In the genomic region with DNA sequence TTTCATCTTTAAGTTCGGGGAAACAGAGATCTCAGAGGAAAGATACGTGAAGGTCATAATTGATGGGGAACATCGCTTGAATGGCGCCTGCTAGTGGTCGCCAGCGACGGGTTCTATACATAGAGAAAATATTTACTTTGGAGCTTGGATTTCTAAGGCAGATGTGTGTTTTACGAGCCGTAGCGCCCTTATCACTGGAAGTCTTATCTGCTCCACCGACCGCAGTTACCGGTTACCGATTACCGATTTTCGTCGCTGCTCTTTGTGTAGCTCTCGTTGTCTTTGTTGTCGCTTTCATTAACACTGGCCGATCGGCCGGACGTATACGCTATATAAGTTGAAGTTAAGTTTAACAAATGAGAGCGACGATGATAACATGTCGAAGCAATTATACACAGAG, we compare ENCODE assay signal across 3 fruit fly cellular contexts.
TF ChIP-seq lines count a peak whose summit lies in the region.

No protein-coding gene starts in this region.

- no peak for TF ChIP-seq CTCF in whole organism, embryonic (GFP tag; optimal IDR thresholded peaks at IDR 0.05; lab: Kevin White, UChicago)

TF ChIP-seq in whole organism, adult, 20 proteins besides CTCF, POLR2A, EP300 and RAD21:
- TF ChIP-seq Clk (GFP tag; optimal IDR thresholded peaks at IDR 0.05; lab: Kevin White, UChicago): no peak
- TF ChIP-seq cic (GFP tag; optimal IDR thresholded peaks at IDR 0.05; lab: Kevin White, UChicago): peak; percentile 72

TF ChIP-seq in whole organism, embryonic, 481 proteins besides CTCF, POLR2A, EP300 and RAD21:
- TF ChIP-seq fd102C (GFP tag; optimal IDR thresholded peaks at IDR 0.05; lab: Kevin White, UChicago): no peak
- peak; percentile 94 for TF ChIP-seq CG13894 (tag; optimal IDR thresholded peaks at IDR 0.05; lab: Kevin White, UChicago)
- peak in 1 of 2 experiments; percentile 16 for TF ChIP-seq Pdp1 (GFP tag; optimal IDR thresholded peaks at IDR 0.05; lab: Kevin White, UChicago)
- peak; percentile 55 for TF ChIP-seq sug (tag; optimal IDR thresholded peaks at IDR 0.05; lab: Kevin White, UChicago)
- TF ChIP-seq CG34376 (GFP tag; optimal IDR thresholded peaks at IDR 0.05; lab: Kevin White, UChicago): peak; percentile 71
- peak; percentile 89 for TF ChIP-seq CG2199 (GFP tag; IDR thresholded peaks at IDR 0.05; lab: Robert Waterston, UW)
- TF ChIP-seq fd64A (GFP tag; optimal IDR thresholded peaks at IDR 0.05; lab: Kevin White, UChicago): no peak
- TF ChIP-seq CG1024 (GFP tag; IDR thresholded peaks at IDR 0.05; lab: Robert Waterston, UW): no peak
- TF ChIP-seq CG12769 (tag; optimal IDR thresholded peaks at IDR 0.05; lab: Kevin White, UChicago): peak; percentile 35
- no peak for TF ChIP-seq disco-r (GFP tag; optimal IDR thresholded peaks at IDR 0.05; lab: Kevin White, UChicago)
- TF ChIP-seq zf30C (GFP tag; optimal IDR thresholded peaks at IDR 0.05; lab: Kevin White, UChicago): no peak
- peak; percentile 66 for TF ChIP-seq grn (GFP tag; optimal IDR thresholded peaks at IDR 0.05; lab: Kevin White, UChicago)
- TF ChIP-seq CG10543 (GFP tag; optimal IDR thresholded peaks at IDR 0.05; lab: Kevin White, UChicago): peak; percentile 36
- peak; percentile 39; the same call in 1 of the 2 replicates for TF ChIP-seq GATAe (GFP tag; conservative IDR thresholded peaks at IDR 0.05; lab: Robert Waterston, UW)
- 0 out of 4 replicates have a peak, but pooled peaks have one; percentile 43 for TF ChIP-seq chinmo (GFP tag; IDR thresholded peaks at IDR 0.05; lab: Robert Waterston, UW; ENCODE audit: partially characterized antibody)
- TF ChIP-seq amos (GFP tag; IDR thresholded peaks at IDR 0.05; lab: Robert Waterston, UW; ENCODE audit: partially characterized antibody): peak; percentile 18; the same call in 1 of the 2 replicates
- TF ChIP-seq mirr (GFP tag; optimal IDR thresholded peaks at IDR 0.05; lab: Kevin White, UChicago): peak; percentile 55
- TF ChIP-seq Stat92E (GFP tag; optimal IDR thresholded peaks at IDR 0.05; lab: Kevin White, UChicago): peak in 1 of 3 experiments; percentile 8
- TF ChIP-seq Xrp1 (GFP tag; IDR thresholded peaks at IDR 0.05; lab: Robert Waterston, UW): 0 out of 2 replicates have a peak, but pooled peaks have one; percentile 4
- peak; percentile 71 for TF ChIP-seq Deaf1 (tag; optimal IDR thresholded peaks at IDR 0.05; lab: Kevin White, UChicago)
- TF ChIP-seq exex (tag; optimal IDR thresholded peaks at IDR 0.05; lab: Kevin White, UChicago): peak; percentile 19
- TF ChIP-seq CG14667 (GFP tag; IDR thresholded peaks at IDR 0.05; lab: Robert Waterston, UW): no peak

TF ChIP-seq in whole organism, prepupa, 60 proteins besides CTCF, POLR2A, EP300 and RAD21:
- TF ChIP-seq vri (GFP tag; optimal IDR thresholded peaks at IDR 0.05; lab: Kevin White, UChicago): peak; percentile 25
- TF ChIP-seq CG34406 (GFP tag; optimal IDR thresholded peaks at IDR 0.05; lab: Kevin White, UChicago): no peak
- no peak for TF ChIP-seq fd59A (GFP tag; optimal IDR thresholded peaks at IDR 0.05; lab: Kevin White, UChicago)
- TF ChIP-seq CG31627 (GFP tag; optimal IDR thresholded peaks at IDR 0.05; lab: Kevin White, UChicago): no peak
- no peak for TF ChIP-seq CG10631 (GFP tag; optimal IDR thresholded peaks at IDR 0.05; lab: Kevin White, UChicago)
- TF ChIP-seq CG6276 (GFP tag; optimal IDR thresholded peaks at IDR 0.05; lab: Kevin White, UChicago): no peak
- TF ChIP-seq Sox14 (GFP tag; optimal IDR thresholded peaks at IDR 0.05; lab: Kevin White, UChicago): peak; percentile 44
- peak; percentile 72 for TF ChIP-seq fkh (GFP tag; optimal IDR thresholded peaks at IDR 0.05; lab: Kevin White, UChicago)
- no peak for TF ChIP-seq CG3919 (GFP tag; optimal IDR thresholded peaks at IDR 0.05; lab: Kevin White, UChicago)
- no peak for TF ChIP-seq CG32006 (GFP tag; optimal IDR thresholded peaks at IDR 0.05; lab: Kevin White, UChicago)
- TF ChIP-seq cyc (GFP tag; optimal IDR thresholded peaks at IDR 0.05; lab: Kevin White, UChicago): no peak
- TF ChIP-seq CG1621 (tag; optimal IDR thresholded peaks at IDR 0.05; lab: Kevin White, UChicago): peak; percentile 11
- TF ChIP-seq CG7368 (GFP tag; optimal IDR thresholded peaks at IDR 0.05; lab: Kevin White, UChicago): no peak
- no peak for TF ChIP-seq CG6854 (GFP tag; optimal IDR thresholded peaks at IDR 0.05; lab: Kevin White, UChicago)
- TF ChIP-seq CG6163 (GFP tag; IDR thresholded peaks at IDR 0.05; lab: Robert Waterston, UW): no peak
